Worm (Caenorhabditis elegans) whole organism, late embryonic: ENCODE results near the gene cox-18.

Experiments used
- C38D4.7 ChIP-seq: fragments of 200-800 bp; sonication (Bioruptor generic); optimal IDR thresholded peaks from 2 replicates; lab custom pipeline; 2018; ENCODE audit warnings: mild to moderate bottlenecking, missing genetic modification characterization, moderate library complexity, missing compliant biosample characterization
- K02D7.2 ChIP-seq: sonication (generic microtip); optimal IDR thresholded peaks from 2 replicates; lab custom pipeline; 2017; ENCODE audit warnings: mild to moderate bottlenecking, missing genetic modification characterization, missing compliant biosample characterization
- T23F11.4 ChIP-seq: fragments of 200-800 bp; sonication (Bioruptor generic); optimal IDR thresholded peaks from 2 replicates; lab custom pipeline; 2018; ENCODE audit warnings: mild to moderate bottlenecking, missing genetic modification characterization, missing compliant biosample characterization
- Y22D7AL.16 ChIP-seq: sonication (generic microtip); optimal IDR thresholded peaks from 2 replicates; lab custom pipeline; 2016; ENCODE audit warnings: missing genetic modification characterization, missing compliant biosample characterization
- ahr-1 ChIP-seq: sonication (generic microtip); optimal IDR thresholded peaks from 2 replicates; lab custom pipeline; 2016; ENCODE audit warnings: missing genetic modification characterization, missing compliant biosample characterization
- ama-1 ChIP-seq: fragments of 150-350 bp; optimal IDR thresholded peaks from 2 replicates; lab custom pipeline; 2014
- ceh-14 ChIP-seq: sonication (generic microtip); optimal IDR thresholded peaks from 2 replicates; lab custom pipeline; 2016; ENCODE audit warnings: missing genotype, missing genetic modification characterization, missing compliant biosample characterization
- ceh-18 ChIP-seq: sonication (generic microtip); optimal IDR thresholded peaks from 2 replicates; lab custom pipeline; 2016; ENCODE audit warnings: missing genetic modification characterization, missing compliant biosample characterization
- ceh-19 ChIP-seq: fragments of 200-800 bp; sonication (Bioruptor generic); optimal IDR thresholded peaks from 2 replicates; lab custom pipeline; 2018; ENCODE audit warnings: mild to moderate bottlenecking, missing genetic modification characterization, missing compliant biosample characterization
- ceh-2 ChIP-seq: sonication (generic microtip); optimal IDR thresholded peaks from 2 replicates; lab custom pipeline; 2016; ENCODE audit warnings: missing genotype, missing genetic modification characterization, missing compliant biosample characterization
- ceh-22 ChIP-seq: sonication (generic microtip); optimal IDR thresholded peaks from 2 replicates; lab custom pipeline; 2017; ENCODE audit warnings: missing biosample characterization, missing genetic modification characterization
- ceh-31 ChIP-seq: sonication (generic microtip); optimal IDR thresholded peaks from 2 replicates; lab custom pipeline; 2016; ENCODE audit warnings: missing genetic modification characterization, missing compliant biosample characterization
- ceh-45 ChIP-seq: fragments of 200-800 bp; sonication (Bioruptor generic); IDR thresholded peaks from 2 replicates; pipeline ENCODE4 v1.3.6; 2022; ENCODE audit warnings: missing genetic modification reagents, missing genetic modification characterization, missing compliant biosample characterization
- ceh-48 ChIP-seq: sonication (generic microtip); optimal IDR thresholded peaks from 2 replicates; lab custom pipeline; 2016; ENCODE audit warnings: missing genetic modification characterization, inconsistent platforms, missing compliant biosample characterization
- ceh-9 ChIP-seq: sonication (generic microtip); optimal IDR thresholded peaks from 2 replicates; lab custom pipeline; 2016; ENCODE audit warnings: mild to moderate bottlenecking, missing genetic modification characterization, inconsistent platforms, missing compliant biosample characterization
- dmd-4 ChIP-seq: sonication (generic microtip); optimal IDR thresholded peaks from 2 replicates; lab custom pipeline; 2016; ENCODE audit warnings: borderline replicate concordance, missing genetic modification characterization, missing compliant biosample characterization
- eyg-1 ChIP-seq: sonication (generic microtip); optimal IDR thresholded peaks from 2 replicates; lab custom pipeline; 2016; ENCODE audit warnings: missing genotype, missing genetic modification characterization, missing compliant biosample characterization
- fax-1 ChIP-seq: sonication (generic microtip); optimal IDR thresholded peaks from 2 replicates; lab custom pipeline; 2016; ENCODE audit warnings: missing genotype, missing genetic modification characterization, missing compliant biosample characterization
- fkh-10 ChIP-seq: fragments of 150-350 bp; optimal IDR thresholded peaks from 2 replicates; lab custom pipeline; 2014; ENCODE audit warnings: missing biosample characterization, missing genetic modification reagents, missing genetic modification characterization
- fkh-6 ChIP-seq: sonication (generic microtip); optimal IDR thresholded peaks from 2 replicates; lab custom pipeline; 2016; ENCODE audit warnings: missing genetic modification characterization, missing compliant biosample characterization
- gmeb-2 ChIP-seq: sonication (generic microtip); optimal IDR thresholded peaks from 2 replicates; lab custom pipeline; 2016; ENCODE audit warnings: missing genetic modification characterization, inconsistent platforms, missing compliant biosample characterization
- hlh-13 ChIP-seq: fragments of 200-800 bp; sonication (Bioruptor generic); optimal IDR thresholded peaks from 2 replicates; lab custom pipeline; 2018; ENCODE audit warnings: mild to moderate bottlenecking, missing genetic modification characterization, missing compliant biosample characterization
- lin-11 ChIP-seq: fragments of 200-800 bp; sonication (Bioruptor generic); optimal IDR thresholded peaks from 2 replicates; lab custom pipeline; 2018; ENCODE audit warnings: mild to moderate bottlenecking, missing genetic modification characterization, missing compliant biosample characterization
- madf-2 ChIP-seq: sonication (generic microtip); optimal IDR thresholded peaks from 2 replicates; lab custom pipeline; 2017; ENCODE audit warnings: missing genetic modification characterization, missing compliant biosample characterization
- mec-3 ChIP-seq: sonication (generic microtip); optimal IDR thresholded peaks from 2 replicates; lab custom pipeline; 2016; ENCODE audit warnings: borderline replicate concordance, missing genetic modification characterization, missing compliant biosample characterization
- nfya-1 ChIP-seq: sonication (generic microtip); optimal IDR thresholded peaks from 2 replicates; lab custom pipeline; 2017; ENCODE audit warnings: missing genetic modification characterization, mild to moderate bottlenecking, missing compliant biosample characterization, antibody characterized with exemption, moderate library complexity
- nhr-11 ChIP-seq: fragments of 150-350 bp; optimal IDR thresholded peaks from 2 replicates; lab custom pipeline; 2014; ENCODE audit warnings: missing biosample characterization, missing genetic modification characterization
- nhr-232 ChIP-seq: sonication (generic microtip); optimal IDR thresholded peaks from 2 replicates; lab custom pipeline; 2016; ENCODE audit warnings: missing genetic modification characterization, missing compliant biosample characterization
- odd-2 ChIP-seq: sonication (generic microtip); optimal IDR thresholded peaks from 2 replicates; lab custom pipeline; 2017; ENCODE audit warnings: antibody characterized with exemption, mild to moderate bottlenecking, missing genetic modification characterization, missing compliant biosample characterization
- pat-9 ChIP-seq: fragments of 200-800 bp; sonication (Bioruptor generic); optimal IDR thresholded peaks from 2 replicates; lab custom pipeline; 2018; ENCODE audit warnings: mild to moderate bottlenecking, missing genetic modification characterization, moderate library complexity, missing compliant biosample characterization
- pax-1 ChIP-seq: fragments of 150-350 bp; optimal IDR thresholded peaks from 2 replicates; lab custom pipeline; 2014; ENCODE audit warnings: missing biosample characterization, missing genetic modification characterization
- pha-2 ChIP-seq: sonication (generic microtip); optimal IDR thresholded peaks from 2 replicates; lab custom pipeline; 2017; ENCODE audit warnings: mild to moderate bottlenecking, missing genetic modification characterization, missing compliant biosample characterization
- pqm-1 ChIP-seq: sonication (generic microtip); optimal IDR thresholded peaks from 2 replicates; lab custom pipeline; 2016; ENCODE audit warnings: missing genetic modification characterization, missing compliant biosample characterization
- rnt-1 ChIP-seq: sonication (generic microtip); optimal IDR thresholded peaks from 2 replicates; lab custom pipeline; 2016; ENCODE audit warnings: missing genetic modification characterization, missing compliant biosample characterization
- tbx-2 ChIP-seq: sonication (generic microtip); optimal IDR thresholded peaks from 2 replicates; lab custom pipeline; 2016; ENCODE audit warnings: missing genetic modification characterization, missing compliant biosample characterization
- ttx-3 ChIP-seq: sonication (generic microtip); optimal IDR thresholded peaks from 2 replicates; lab custom pipeline; 2016; ENCODE audit warnings: missing genetic modification reagents, missing genetic modification characterization, missing compliant biosample characterization
- unc-3 ChIP-seq, 2 experiments: fragments of 200-800 bp in 1 of 2; sonication (Bioruptor generic) in 1 of 2; sonication (generic microtip) in 1 of 2; conservative IDR thresholded peaks in 1 of 2; optimal IDR thresholded peaks in 1 of 2; 2 replicates each; pipeline versions ENCODE4 v1.3.6 to Lab custom; 2016 to 2022; ENCODE audit warnings: missing compliant biosample characterization in 2 of 2, missing genetic modification characterization in 2 of 2, missing genetic modification reagents in 1 of 2
- unc-42 ChIP-seq: sonication (generic microtip); optimal IDR thresholded peaks from 2 replicates; lab custom pipeline; 2016; ENCODE audit warnings: missing genotype, missing genetic modification characterization, missing compliant biosample characterization
- unc-86 ChIP-seq: sonication (generic microtip); optimal IDR thresholded peaks from 2 replicates; lab custom pipeline; 2016; ENCODE audit warnings: missing genetic modification characterization, missing compliant biosample characterization
- ztf-16 ChIP-seq: sonication (generic microtip); optimal IDR thresholded peaks from 2 replicates; lab custom pipeline; 2017; ENCODE audit warnings: missing genetic modification characterization, missing compliant biosample characterization

cox-18 gene

ce11 chrIV:1110999-1111398 is 13.7 kb downstream of the cox-18 start:
- peak; percentile 22 for TF ChIP-seq C38D4.7 (GFP tag; lab: Kevin White, UChicago)
- TF ChIP-seq Y22D7AL.16 (tag; lab: Kevin White, UChicago) = no peak
- no peak for TF ChIP-seq fkh-6
- no peak for TF ChIP-seq ceh-19 (GFP tag; lab: Kevin White, UChicago)
- TF ChIP-seq mec-3 (tag; lab: Kevin White, UChicago) = no peak
- TF ChIP-seq pha-2 = no peak
- TF ChIP-seq K02D7.2 = no peak
- TF ChIP-seq nfya-1 = no peak
- TF ChIP-seq pqm-1 (tag; lab: Kevin White, UChicago) = no peak
- no peak for TF ChIP-seq ceh-31 (tag; lab: Kevin White, UChicago)
- TF ChIP-seq ama-1 (lab: Kevin White, UChicago) = peak; percentile 52
- TF ChIP-seq ttx-3 (tag; lab: Kevin White, UChicago) = no peak
- TF ChIP-seq odd-2 = no peak
- no peak for TF ChIP-seq tbx-2 (tag; lab: Kevin White, UChicago)
- no peak for TF ChIP-seq fax-1 (tag; lab: Kevin White, UChicago)

- TF ChIP-seq nhr-232 (tag; lab: Kevin White, UChicago) (no peak), pat-9 (no peak), dmd-4 (tag; lab: Kevin White, UChicago) (no peak), unc-86 (tag; lab: Kevin White, UChicago) (no peak), unc-42 (tag; lab: Kevin White, UChicago) (no peak), madf-2 (tag; lab: Kevin White, UChicago) (no peak), ttx-3 (tag; lab: Kevin White, UChicago) (no peak), ceh-18 (no peak), ztf-16 (tag; lab: Kevin White, UChicago) (no peak), ceh-48 (tag; lab: Kevin White, UChicago) (no peak), T23F11.4 (GFP tag; lab: Kevin White, UChicago) (no peak), gmeb-2 (tag; lab: Kevin White, UChicago) (no peak), ceh-2 (no peak), lin-11 (tag; lab: Kevin White, UChicago) (no peak), nfya-1 (no peak), K02D7.2 (no peak), mec-3 (tag; lab: Kevin White, UChicago) (no peak), ceh-19 (GFP tag; lab: Kevin White, UChicago) (no peak)
These were observed 16.4 kb downstream of the cox-18 start, which contains the start of gene srx-14 for ce11 chrIV:1113638-1114037. Gene srx-14, minus strand, starts transcription at chrIV:1113738.

DNA sequence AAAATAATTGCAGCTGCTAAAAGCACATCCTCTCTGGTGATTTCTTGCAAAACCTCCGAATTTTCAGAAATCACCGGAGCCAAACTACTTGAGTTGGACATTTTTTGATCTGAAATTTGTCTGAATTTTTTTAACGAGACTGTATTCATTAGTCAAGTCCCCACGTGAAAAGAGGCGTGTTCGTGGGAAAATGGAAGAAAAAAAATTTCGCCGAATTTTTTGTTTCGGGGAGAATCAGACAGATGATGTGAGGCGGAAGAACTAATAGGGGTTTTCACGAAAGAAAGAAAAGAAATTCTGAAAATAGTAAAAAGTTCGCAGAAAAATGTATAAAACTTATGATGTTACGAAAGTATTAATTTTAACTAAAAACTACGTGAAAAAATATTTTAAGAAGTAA is 21.3 kb downstream of the cox-18 start, which contains the start of gene srx-13:
Gene srx-13 (minus strand): TSS at position 101 of the 400 bp plus-strand sequence.
- no peak for TF ChIP-seq unc-3 (GFP tag; conservative IDR thresholded peaks at IDR 0.05; lab: Robert Waterston, UW)
- TF ChIP-seq unc-3 (tag; optimal IDR thresholded peaks at IDR 0.05; lab: Kevin White, UChicago) = no peak
- TF ChIP-seq fkh-10 (GFP tag; lab: Kevin White, UChicago) = no peak
- no peak for TF ChIP-seq ztf-16 (tag; lab: Kevin White, UChicago)
- TF ChIP-seq ceh-9 = no peak
- no peak for TF ChIP-seq ceh-22 (tag; lab: Kevin White, UChicago)
- TF ChIP-seq eyg-1 = no peak
- TF ChIP-seq ahr-1 (tag; lab: Kevin White, UChicago) = no peak
- no peak for TF ChIP-seq ceh-14 (tag; lab: Kevin White, UChicago)
- no peak for TF ChIP-seq ttx-3 (tag; lab: Kevin White, UChicago)
- no peak for TF ChIP-seq rnt-1 (tag; lab: Kevin White, UChicago)
- no peak for TF ChIP-seq nhr-11 (tag; lab: Kevin White, UChicago)
- no peak for TF ChIP-seq tbx-2 (tag; lab: Kevin White, UChicago)
- TF ChIP-seq hlh-13 (GFP tag; lab: Kevin White, UChicago) = no peak
- TF ChIP-seq madf-2 (tag; lab: Kevin White, UChicago) = no peak
- no peak for TF ChIP-seq dmd-4 (tag; lab: Kevin White, UChicago)
- no peak for TF ChIP-seq ceh-45
- TF ChIP-seq pax-1 = no peak
